Fruit fly (Drosophila melanogaster) S2 (cell line): Measurements from ENCODE around the gene PGAP2.
A peak's percentile ranks its signal among the peaks of the same experiment; 100 is the strongest.

Experiments used
- CG8478 ChIP-seq: fragments of >200 bp; optimal IDR thresholded peaks from 2 replicates; lab custom pipeline; 2018
- CTCF ChIP-seq, 2 experiments: fragments of >200 bp; optimal IDR thresholded peaks; 2 replicates each; lab custom pipeline; 2018

PGAP2 gene

DNA sequence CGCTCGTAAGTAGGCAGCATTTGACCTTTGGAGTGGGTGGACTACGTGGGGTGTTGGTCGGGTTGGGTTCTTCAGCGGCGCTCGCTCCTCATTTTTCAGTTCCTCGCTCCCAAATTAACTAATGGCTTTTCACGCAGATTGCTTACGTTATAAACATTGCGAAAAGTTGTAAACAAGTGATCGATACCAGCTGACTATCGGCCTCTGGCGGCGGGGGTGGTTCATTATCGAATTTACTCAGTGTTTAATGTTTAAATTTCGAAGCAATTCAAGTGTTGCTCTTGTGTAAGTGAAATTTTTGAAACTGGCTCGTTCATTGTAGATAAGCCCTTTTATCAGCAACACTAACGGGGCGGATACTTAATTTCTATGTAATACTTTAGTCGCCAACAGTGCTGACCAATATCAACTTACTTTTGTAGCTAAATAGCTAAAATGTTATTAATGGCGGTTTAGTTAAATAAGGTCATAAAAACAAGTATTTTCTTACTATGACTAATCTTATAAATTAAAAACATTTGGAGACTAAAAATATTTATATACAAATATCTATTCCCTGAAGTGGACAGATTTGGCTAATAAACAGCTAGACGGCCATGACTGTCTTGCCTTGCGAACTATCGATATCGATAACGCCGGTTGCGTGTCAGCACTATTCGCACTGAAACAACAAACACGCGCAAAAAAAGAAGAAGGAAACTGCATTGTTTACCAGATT lies at the start of gene PGAP2, which contains the start of gene Clp:
TSS of gene PGAP2 (minus strand) at position 194 of the 718 bp plus-strand sequence.
TSS of gene Clp (plus strand) at position 650 of the 718 bp plus-strand sequence.
- no peak for TF ChIP-seq CG8478 (lab: Kevin White, UChicago)
- peak in 1 of 2 experiments; percentile 35 for TF ChIP-seq CTCF (optimal IDR thresholded peaks at IDR 0.05; lab: Kevin White, UChicago)

DNA sequence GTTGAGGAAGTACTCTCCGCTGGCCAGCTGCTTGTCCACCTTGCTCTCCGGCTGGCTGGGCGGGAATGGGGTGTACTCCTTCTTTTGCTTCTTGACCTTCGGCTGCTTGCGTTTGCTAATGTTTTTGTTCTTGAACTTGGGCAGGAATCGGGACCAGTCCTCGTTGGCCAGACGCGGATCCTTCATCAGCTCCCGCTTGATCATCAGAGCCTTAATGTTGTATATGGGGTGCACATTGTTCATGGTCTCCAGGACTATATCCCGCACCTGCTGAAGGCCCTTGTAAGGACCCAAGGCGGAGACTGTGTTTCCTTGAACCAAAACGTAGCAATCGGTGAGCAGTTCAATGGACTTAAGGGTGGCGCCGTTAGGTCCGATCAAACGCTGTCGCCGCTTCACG lies 49.7 kb upstream of the PGAP2 start:
- no peak for TF ChIP-seq CTCF (optimal IDR thresholded peaks at IDR 0.05; lab: Kevin White, UChicago)

DNA sequence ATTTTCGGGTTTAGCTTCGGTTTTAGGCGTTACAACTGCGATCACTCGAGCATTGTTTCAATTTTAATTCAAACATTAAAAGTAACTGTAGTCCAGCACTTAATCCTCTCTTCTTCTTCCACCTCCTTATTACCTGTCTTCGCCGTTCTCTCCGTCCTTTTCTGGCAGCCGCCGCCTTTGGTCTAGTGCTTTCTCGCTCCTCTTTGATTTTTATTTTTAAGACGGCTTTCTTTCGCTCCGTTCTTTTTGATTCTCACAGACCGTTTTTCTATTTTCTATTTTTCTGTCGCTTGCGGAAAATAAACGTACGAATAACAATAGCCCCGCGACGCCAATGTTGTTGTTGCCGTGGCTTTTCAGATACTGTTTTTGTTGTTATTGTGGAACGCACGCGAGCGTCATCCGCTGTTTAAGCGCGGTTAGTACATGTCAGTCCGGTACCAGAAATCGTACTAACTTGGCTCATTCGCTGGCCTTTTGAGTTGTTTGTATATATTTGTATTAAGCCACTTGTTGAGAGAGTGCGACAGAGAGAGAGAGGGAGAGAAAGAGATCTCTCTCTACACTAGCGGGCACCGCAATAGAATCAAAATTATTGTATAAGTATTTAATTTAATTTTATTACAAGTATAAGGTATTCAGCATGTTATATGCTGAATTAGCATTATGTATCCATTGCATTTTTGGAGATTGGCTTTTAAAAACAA lies 48.7 kb upstream of the PGAP2 start, which contains the start of gene aru:
TSS of gene aru (minus strand) at position 456 of the 707 bp plus-strand sequence.
- no peak for TF ChIP-seq CG8478 (lab: Kevin White, UChicago)
- no peak for TF ChIP-seq CTCF (optimal IDR thresholded peaks at IDR 0.05; lab: Kevin White, UChicago)

DNA sequence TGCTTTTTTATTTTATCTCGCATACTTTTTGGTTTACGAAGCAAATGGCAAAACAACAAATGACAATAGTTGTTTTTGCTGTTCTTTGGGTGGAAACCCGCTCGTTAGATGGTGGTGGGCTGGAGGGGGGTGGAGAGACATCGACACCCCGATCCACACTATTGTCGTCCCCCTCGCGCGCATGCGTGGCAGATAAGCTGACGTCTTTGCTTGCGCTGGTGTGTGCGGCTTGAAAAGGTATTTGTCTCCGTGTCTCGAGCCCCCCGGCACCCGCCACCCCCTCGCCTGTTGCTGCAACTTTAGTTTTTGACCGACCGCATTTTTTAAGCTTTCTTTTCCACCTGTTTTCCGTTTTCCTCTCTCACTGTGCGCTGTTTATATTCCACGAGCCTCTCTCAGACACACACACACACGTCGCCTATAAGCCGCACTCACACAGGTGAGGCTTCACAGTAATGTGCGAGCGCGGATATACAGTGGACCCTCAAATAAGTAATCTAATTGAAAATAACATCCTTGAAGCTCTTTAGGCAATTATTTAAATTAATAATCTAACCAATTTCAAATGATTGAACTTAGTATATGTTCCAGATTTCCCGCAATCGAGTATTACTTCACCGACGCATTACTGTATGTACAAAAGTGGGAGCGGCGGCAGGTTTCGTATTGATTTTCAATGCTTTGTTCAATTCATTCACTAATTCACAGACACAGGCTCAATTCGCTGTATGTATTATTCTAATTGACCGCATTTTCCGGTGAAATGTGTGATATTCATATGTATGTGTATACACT lies 47.8 kb upstream of the PGAP2 start:
- no peak for TF ChIP-seq CTCF (optimal IDR thresholded peaks at IDR 0.05; lab: Kevin White, UChicago)
- TF ChIP-seq CG8478 (lab: Kevin White, UChicago) = no peak

- TF ChIP-seq CTCF (optimal IDR thresholded peaks at IDR 0.05; lab: Kevin White, UChicago) (no peak), CG8478 (lab: Kevin White, UChicago) (no peak)
Measured at dm6 chr2L:865851-866250, 46.5 kb upstream of the PGAP2 start.

DNA sequence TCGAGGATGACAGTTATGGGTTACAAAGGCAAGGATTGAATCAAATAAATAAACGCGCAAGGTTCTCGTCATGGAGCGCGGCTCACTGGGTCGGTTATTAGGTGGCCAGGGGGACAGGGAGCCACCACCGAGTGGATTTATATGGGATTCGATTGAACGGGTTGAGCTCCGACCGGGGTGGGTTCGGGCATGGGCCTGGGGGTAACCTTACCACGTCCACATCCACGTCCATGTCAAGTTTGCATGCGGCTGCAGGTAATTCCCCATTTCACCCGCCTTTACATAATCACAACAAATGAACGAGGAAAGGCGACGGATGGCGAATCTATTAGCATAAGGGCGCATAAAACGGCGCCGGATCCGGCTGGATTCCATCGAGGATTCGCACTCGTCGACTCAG lies 40.6 kb upstream of the PGAP2 start, which contains the start of gene CG13950:
TSS of gene CG13950 (plus strand) at position 301 of the 400 bp plus-strand sequence.
- TF ChIP-seq CG8478 (lab: Kevin White, UChicago) (no peak), CTCF (optimal IDR thresholded peaks at IDR 0.05; lab: Kevin White, UChicago) (no peak)

DNA sequence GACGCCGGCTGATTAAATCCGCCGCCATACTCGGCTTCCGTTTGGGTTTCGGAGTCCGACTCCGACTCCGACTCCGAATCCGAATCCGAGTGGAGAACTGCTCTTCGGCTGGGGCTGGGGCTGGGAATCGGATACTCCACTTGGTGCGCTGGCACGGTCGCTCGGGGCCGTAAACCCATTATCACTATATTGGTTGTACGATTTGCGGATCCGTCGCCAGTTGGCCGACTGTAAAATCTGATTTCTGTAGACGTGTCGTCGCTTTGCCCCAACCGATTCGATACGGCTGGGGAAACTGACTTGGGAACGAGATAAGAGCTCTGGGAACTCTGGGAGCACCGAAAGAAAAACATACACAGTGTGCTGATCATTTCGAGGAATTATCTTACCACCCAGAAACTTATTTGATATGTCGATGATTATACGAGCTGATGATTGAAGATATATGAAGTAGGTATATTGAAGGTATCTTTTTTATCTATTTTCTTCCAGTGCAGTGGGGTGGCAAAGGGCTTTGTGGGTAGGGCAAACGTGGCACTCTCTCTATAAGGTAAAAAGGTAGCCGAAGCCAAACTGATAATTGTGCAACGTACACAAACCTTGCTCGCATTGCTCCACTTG lies 38.7 kb upstream of the PGAP2 start:
- TF ChIP-seq CG8478 (lab: Kevin White, UChicago) (no peak), CTCF (optimal IDR thresholded peaks at IDR 0.05; lab: Kevin White, UChicago) (no peak)

dm6 chr2L:856690-857488 lies 37.6 kb upstream of the PGAP2 start:
- TF ChIP-seq CTCF (optimal IDR thresholded peaks at IDR 0.05; lab: Kevin White, UChicago) (peak in 1 of 2 experiments; percentile 1), CG8478 (lab: Kevin White, UChicago) (no peak)

- TF ChIP-seq CTCF (optimal IDR thresholded peaks at IDR 0.05; lab: Kevin White, UChicago) (no peak), CG8478 (lab: Kevin White, UChicago) (no peak)
Measured at dm6 chr2L:856001-856400, 36.7 kb upstream of the PGAP2 start.

DNA sequence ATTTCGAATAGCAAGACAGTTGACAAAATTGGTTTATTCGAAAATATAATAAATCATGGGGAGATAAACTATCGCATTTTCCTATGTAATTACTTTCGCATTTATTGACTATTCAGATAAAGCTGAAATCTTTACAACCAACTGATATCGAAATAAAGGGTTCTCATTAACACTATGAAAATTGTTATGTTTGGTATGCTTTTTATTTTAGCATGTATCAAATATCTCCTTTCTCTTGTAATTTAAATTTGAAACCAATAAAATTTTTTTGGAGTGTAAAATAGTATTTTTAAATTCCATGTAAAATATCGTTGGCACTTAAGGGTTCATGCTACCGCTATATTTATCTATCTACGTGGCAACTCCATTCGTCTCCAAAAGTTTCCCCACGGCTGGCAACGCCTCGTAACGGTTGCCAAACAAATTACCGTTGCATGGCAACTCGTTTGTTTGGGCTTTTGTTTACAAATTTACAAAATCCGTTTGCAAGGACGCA lies 35.8 kb upstream of the PGAP2 start, which contains the start of gene CG13949:
TSS of gene CG13949 (plus strand) at position 286 of the 496 bp plus-strand sequence.
- TF ChIP-seq CTCF (optimal IDR thresholded peaks at IDR 0.05; lab: Kevin White, UChicago) = peak; percentile 59 to 78
- TF ChIP-seq CG8478 (lab: Kevin White, UChicago) = no peak

- TF ChIP-seq CG8478 (lab: Kevin White, UChicago) (no peak), CTCF (optimal IDR thresholded peaks at IDR 0.05; lab: Kevin White, UChicago) (peak in 1 of 2 experiments; percentile 39)
Measured at dm6 chr2L:852647-853111, 33.4 kb upstream of the PGAP2 start, which contains the start of the genes CG4291 and kraken. Gene CG4291, minus strand, starts transcription at chr2L:852730. Gene kraken, plus strand, starts transcription at chr2L:852768.

DNA sequence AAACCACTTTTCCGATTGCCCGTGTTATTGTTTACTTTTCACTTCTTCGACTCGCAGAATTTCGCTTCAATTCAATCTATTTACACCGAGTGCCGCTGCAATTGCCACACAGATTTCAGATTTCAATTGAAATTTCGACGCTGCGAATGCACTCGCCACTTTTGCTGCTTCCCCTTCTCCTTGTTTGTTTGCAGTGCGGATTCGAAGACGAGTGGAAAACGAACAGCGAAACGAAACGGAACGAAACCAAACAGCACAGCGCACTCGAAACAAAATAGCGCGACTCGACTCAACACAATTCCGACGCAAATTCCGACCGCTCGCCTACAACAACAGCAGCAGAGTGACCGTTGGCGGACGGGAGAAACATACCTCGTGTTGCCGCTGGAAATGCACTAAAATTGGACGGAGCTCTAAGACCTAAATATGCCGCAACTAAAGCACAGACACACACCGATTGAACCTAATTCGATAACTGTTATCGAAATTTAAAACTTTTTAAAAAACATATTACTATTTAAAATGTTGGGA lies 31.5 kb upstream of the PGAP2 start, which contains the start of gene drongo:
TSS of gene drongo (minus strand) at position 345 of the 531 bp plus-strand sequence.
- TF ChIP-seq CG8478 (lab: Kevin White, UChicago) (no peak), CTCF (optimal IDR thresholded peaks at IDR 0.05; lab: Kevin White, UChicago) (peak; percentile 41 to 49)
